Fruit fly (Drosophila melanogaster) whole organism, embryonic: Measurements from ENCODE around the gene CG13403.

Source experiments
- Atf6 ChIP-seq: fragments of 200-800 bp; sonication (Bioruptor generic); IDR thresholded peaks from 2 replicates; pipeline ENCODE4 v1.3.6; 2022; ENCODE audit warnings: missing biosample characterization, missing genetic modification characterization
- CG10274 ChIP-seq: fragments of 200-800 bp; sonication (Bioruptor generic); optimal IDR thresholded peaks from 3 replicates; lab custom pipeline; 2017; ENCODE audit warnings: missing biosample characterization, mild to moderate bottlenecking, missing genetic modification characterization
- CG10543 ChIP-seq: fragments of 200-800 bp; sonication (Bioruptor generic); optimal IDR thresholded peaks from 3 replicates; lab custom pipeline; 2017; ENCODE audit warnings: missing biosample characterization, mild to moderate bottlenecking, missing genetic modification characterization, moderate library complexity
- CG12219 ChIP-seq: fragments of 200-800 bp; sonication (Bioruptor generic); optimal IDR thresholded peaks from 3 replicates; lab custom pipeline; 2018; ENCODE audit warnings: missing biosample characterization, mild to moderate bottlenecking, missing genetic modification characterization
- CG12391 ChIP-seq: fragments of 200-800 bp; sonication (Bioruptor generic); optimal IDR thresholded peaks from 3 replicates; lab custom pipeline; 2018; ENCODE audit warnings: missing biosample characterization, mild to moderate bottlenecking, missing genetic modification characterization, moderate library complexity
- CG13296 ChIP-seq: fragments of 200-800 bp; sonication (Bioruptor generic); optimal IDR thresholded peaks from 3 replicates; lab custom pipeline; 2018; ENCODE audit warnings: missing biosample characterization, mild to moderate bottlenecking, missing genetic modification characterization
- CG15269 ChIP-seq: fragments of 200-800 bp; sonication (Bioruptor generic); optimal IDR thresholded peaks from 2 replicates; lab custom pipeline; 2018; ENCODE audit warnings: missing biosample characterization, mild to moderate bottlenecking, missing genetic modification characterization, moderate library complexity
- CG15514 ChIP-seq: fragments of 200-800 bp; sonication (Bioruptor generic); optimal IDR thresholded peaks from 3 replicates; lab custom pipeline; 2017; ENCODE audit warnings: missing biosample characterization, missing genetic modification characterization, mild to moderate bottlenecking, moderate library complexity, missing genetic modification reagents
- CG18476 ChIP-seq: fragments of 200-800 bp; sonication (Bioruptor generic); optimal IDR thresholded peaks from 2 replicates; lab custom pipeline; 2016; ENCODE audit warnings: missing biosample characterization, mild to moderate bottlenecking, missing genetic modification characterization
- CG2678 ChIP-seq: fragments of 200-800 bp; sonication (Bioruptor generic); optimal IDR thresholded peaks from 3 replicates; lab custom pipeline; 2019; ENCODE audit warnings: missing biosample characterization, mild to moderate bottlenecking, missing genetic modification characterization, moderate library complexity
- CG2889 ChIP-seq: fragments of 200-800 bp; sonication (Bioruptor generic); IDR thresholded peaks from 3 replicates; pipeline ENCODE4 v1.3.6; 2022; ENCODE audit warnings: missing biosample characterization, missing genetic modification characterization
- CG32532 ChIP-seq: fragments of 200-800 bp; sonication (Bioruptor generic); IDR thresholded peaks from 2 replicates; pipeline ENCODE4 v1.3.6; 2022; ENCODE audit warnings: missing biosample characterization, missing genetic modification characterization
- CG32772 ChIP-seq: fragments of 200-800 bp; sonication (Bioruptor generic); IDR thresholded peaks from 2 replicates; pipeline ENCODE4 v1.3.6; 2022; ENCODE audit warnings: missing biosample characterization, missing genetic modification characterization
- CG6175 ChIP-seq: fragments of 200-800 bp; sonication (Bioruptor generic); IDR thresholded peaks from 3 replicates; pipeline ENCODE4 v1.3.6; 2022; ENCODE audit warnings: missing biosample characterization, missing genetic modification characterization
- CG6813 ChIP-seq: fragments of 200-800 bp; sonication (Bioruptor generic); optimal IDR thresholded peaks from 2 replicates; lab custom pipeline; 2017; ENCODE audit warnings: missing biosample characterization, missing genetic modification characterization, mild to moderate bottlenecking, moderate library complexity, missing genetic modification reagents
- CG7357 ChIP-seq: fragments of 200-800 bp; sonication (Bioruptor generic); IDR thresholded peaks from 3 replicates; pipeline ENCODE4 v1.3.6; 2022; ENCODE audit warnings: missing biosample characterization, missing genetic modification characterization
- CG8924 ChIP-seq: fragments of 200-800 bp; optimal IDR thresholded peaks from 3 replicates; lab custom pipeline; 2019; ENCODE audit warnings: missing biosample characterization, mild to moderate bottlenecking, missing genetic modification characterization, moderate library complexity
- CoRest ChIP-seq: fragments of 200-800 bp; sonication (Bioruptor generic); optimal IDR thresholded peaks from 3 replicates; lab custom pipeline; 2018; ENCODE audit warnings: missing biosample characterization, mild to moderate bottlenecking, missing genetic modification characterization, moderate library complexity
- Dbx ChIP-seq: fragments of 200-800 bp; sonication (Bioruptor generic); IDR thresholded peaks from 3 replicates; pipeline ENCODE4 v1.3.6; 2022; ENCODE audit warnings: missing biosample characterization, missing genetic modification characterization
- Drgx ChIP-seq: fragments of 200-800 bp; sonication (Bioruptor generic); IDR thresholded peaks from 2 replicates; pipeline ENCODE4 v1.3.6; 2022; ENCODE audit warnings: missing biosample characterization, missing genetic modification characterization
- HHEX ChIP-seq: fragments of 200-800 bp; sonication (Bioruptor generic); optimal IDR thresholded peaks from 3 replicates; lab custom pipeline; 2017; ENCODE audit warnings: missing biosample characterization, mild to moderate bottlenecking, missing genetic modification characterization, missing genetic modification reagents
- Meics ChIP-seq: fragments of 200-800 bp; sonication (Bioruptor generic); optimal IDR thresholded peaks from 2 replicates; lab custom pipeline; 2017; ENCODE audit warnings: missing biosample characterization, mild to moderate bottlenecking, missing genetic modification characterization
- NfI ChIP-seq: fragments of 200-800 bp; sonication (Bioruptor generic); optimal IDR thresholded peaks from 3 replicates; lab custom pipeline; 2018; ENCODE audit warnings: missing biosample characterization, mild to moderate bottlenecking, missing genetic modification characterization, moderate library complexity
- Oli ChIP-seq: fragments of 200-800 bp; sonication (Bioruptor generic); optimal IDR thresholded peaks from 2 replicates; lab custom pipeline; 2018; ENCODE audit warnings: missing biosample characterization, mild to moderate bottlenecking, missing genetic modification characterization, moderate library complexity
- PHDP ChIP-seq: fragments of 200-800 bp; sonication (Bioruptor generic); optimal IDR thresholded peaks from 3 replicates; lab custom pipeline; 2018; ENCODE audit warnings: missing biosample characterization, mild to moderate bottlenecking, missing genetic modification characterization, moderate library complexity
- Ptx1 ChIP-seq: fragments of 200-800 bp; sonication (Bioruptor generic); IDR thresholded peaks from 2 replicates; pipeline ENCODE4 v1.3.6; 2022; ENCODE audit warnings: missing biosample characterization, missing genetic modification characterization
- Rfx ChIP-seq: fragments of 200-800 bp; sonication (Bioruptor generic); IDR thresholded peaks from 2 replicates; pipeline ENCODE4 v1.3.6; 2022; ENCODE audit warnings: missing biosample characterization, missing genetic modification characterization
- Trl ChIP-seq, 3 experiments: fragments of >200 bp in 2 of 3; fragments of 200-800 bp in 1 of 3; sonication (Bioruptor generic) in 1 of 3; optimal IDR thresholded peaks; 2 replicates in 1 of 3; 3 replicates in 2 of 3; lab custom pipeline; 2016 to 2017; ENCODE audit warnings: missing biosample characterization in 1 of 3, missing genetic modification characterization in 1 of 3
- abd-A ChIP-seq: fragments of 200-800 bp; sonication (Bioruptor generic); optimal IDR thresholded peaks from 3 replicates; lab custom pipeline; 2019; ENCODE audit warnings: missing biosample characterization, mild to moderate bottlenecking, missing genetic modification characterization, moderate library complexity
- al ChIP-seq: fragments of 200-800 bp; sonication (Bioruptor generic); IDR thresholded peaks from 2 replicates; pipeline ENCODE4 v1.3.6; 2022; ENCODE audit warnings: missing biosample characterization, missing genetic modification characterization
- bab2 ChIP-seq: fragments of 200-800 bp; sonication (Bioruptor generic); optimal IDR thresholded peaks from 2 replicates; lab custom pipeline; 2016; ENCODE audit warnings: missing biosample characterization, missing genetic modification characterization
- bcd ChIP-seq: fragments of 200-800 bp; sonication (Bioruptor generic); optimal IDR thresholded peaks from 2 replicates; lab custom pipeline; 2017; ENCODE audit warnings: missing biosample characterization, mild to moderate bottlenecking, missing genetic modification characterization
- cas ChIP-seq: fragments of 200-800 bp; sonication (Bioruptor generic); IDR thresholded peaks from 2 replicates; pipeline ENCODE4 v1.3.6; 2022; ENCODE audit warnings: missing biosample characterization, missing genetic modification characterization
- chif ChIP-seq, 2 experiments: fragments of 200-800 bp; sonication (Bioruptor generic); optimal IDR thresholded peaks; 3 replicates each; lab custom pipeline; 2016; ENCODE audit warnings: missing biosample characterization in 2 of 2, missing genetic modification characterization in 2 of 2
- chn ChIP-seq: fragments of 200-800 bp; sonication (Bioruptor generic); optimal IDR thresholded peaks from 2 replicates; lab custom pipeline; 2016; ENCODE audit warnings: missing biosample characterization, missing genetic modification characterization
- dan ChIP-seq: fragments of 200-800 bp; sonication (Bioruptor generic); IDR thresholded peaks from 2 replicates; pipeline ENCODE4 v1.3.6; 2022; ENCODE audit warnings: missing biosample characterization, missing genetic modification characterization
- fu2 ChIP-seq: fragments of 200-800 bp; sonication (Bioruptor generic); optimal IDR thresholded peaks from 2 replicates; lab custom pipeline; 2016; ENCODE audit warnings: missing biosample characterization, missing genetic modification characterization
- grau ChIP-seq: fragments of 200-800 bp; optimal IDR thresholded peaks from 3 replicates; lab custom pipeline; 2019; ENCODE audit warnings: missing biosample characterization, mild to moderate bottlenecking, missing genetic modification characterization, moderate library complexity
- her ChIP-seq: fragments of 200-800 bp; sonication (Bioruptor generic); optimal IDR thresholded peaks from 2 replicates; lab custom pipeline; 2016; ENCODE audit warnings: missing biosample characterization, missing genetic modification characterization
- hth ChIP-seq: fragments of >200 bp; optimal IDR thresholded peaks from 2 replicates; lab custom pipeline; 2017; ENCODE audit warnings: inconsistent platforms
- maf-S ChIP-seq: fragments of 200-800 bp; sonication (Bioruptor generic); optimal IDR thresholded peaks from 2 replicates; lab custom pipeline; 2016; ENCODE audit warnings: missing biosample characterization, missing genetic modification characterization
- nmo ChIP-seq: fragments of 200-800 bp; sonication (Bioruptor generic); optimal IDR thresholded peaks from 2 replicates; lab custom pipeline; 2018; ENCODE audit warnings: missing biosample characterization, mild to moderate bottlenecking, missing genetic modification characterization, moderate library complexity
- slou ChIP-seq: fragments of 200-800 bp; sonication (Bioruptor generic); optimal IDR thresholded peaks from 3 replicates; lab custom pipeline; 2016; ENCODE audit warnings: missing biosample characterization, missing genetic modification characterization
- so ChIP-seq: fragments of 200-800 bp; sonication (Bioruptor generic); IDR thresholded peaks from 3 replicates; pipeline ENCODE4 v1.3.6; 2022; ENCODE audit warnings: missing biosample characterization, missing genetic modification characterization
- sob ChIP-seq: fragments of 200-800 bp; sonication (Bioruptor generic); IDR thresholded peaks from 2 replicates; pipeline ENCODE4 v1.3.6; 2022; ENCODE audit warnings: missing biosample characterization, missing genetic modification characterization
- unpg ChIP-seq: fragments of 200-800 bp; sonication (Bioruptor generic); optimal IDR thresholded peaks from 3 replicates; lab custom pipeline; 2018; ENCODE audit warnings: missing biosample characterization, mild to moderate bottlenecking, missing genetic modification characterization, moderate library complexity
- vvl ChIP-seq: fragments of 200-800 bp; sonication (Bioruptor generic); IDR thresholded peaks from 2 replicates; pipeline ENCODE4 v1.3.6; 2022; ENCODE audit warnings: missing biosample characterization, missing genetic modification characterization
- wdn ChIP-seq: fragments of 200-800 bp; sonication (Bioruptor generic); IDR thresholded peaks from 2 replicates; pipeline ENCODE4 v1.3.6; 2022; ENCODE audit warnings: missing biosample characterization, missing genetic modification characterization
- zfh2 ChIP-seq: fragments of 200-800 bp; sonication (Bioruptor generic); optimal IDR thresholded peaks from 2 replicates; lab custom pipeline; 2016; ENCODE audit warnings: missing biosample characterization, missing genetic modification characterization

CG13403 gene

dm6 chrX:14169068-14169642, 22.7 kb downstream of the CG13403 start, which contains the start of gene CG12480 (continued):
- TF ChIP-seq Atf6 (GFP tag; lab: Robert Waterston, UW) = peak; percentile 79
- peak; percentile 46 for TF ChIP-seq HHEX
- TF ChIP-seq zfh2 (GFP tag; lab: Kevin White, UChicago) = peak; percentile 62
- TF ChIP-seq chif (GFP tag; optimal IDR thresholded peaks at IDR 0.05; lab: Kevin White, UChicago) = peak in 1 of 2 experiments; percentile 0
- peak; percentile 0 for TF ChIP-seq Oli (tag; lab: Kevin White, UChicago)
- peak; percentile 73 for TF ChIP-seq grau (tag; lab: Kevin White, UChicago)
- TF ChIP-seq bab2 (GFP tag; lab: Kevin White, UChicago) = peak; percentile 3
- TF ChIP-seq CG15514 (GFP tag; lab: Kevin White, UChicago) = peak; percentile 51
- 0 out of 2 replicates have a peak, but pooled peaks have one; percentile 15 for TF ChIP-seq Drgx (GFP tag; lab: Robert Waterston, UW)
- TF ChIP-seq hth (lab: Kevin White, UChicago) = no peak
- peak; percentile 28 for TF ChIP-seq abd-A (tag; lab: Kevin White, UChicago)
- peak; percentile 62 for TF ChIP-seq NfI (GFP tag; lab: Kevin White, UChicago)
- peak; percentile 3 for TF ChIP-seq CG12219
- TF ChIP-seq bcd (GFP tag; lab: Kevin White, UChicago) = peak; percentile 31
- no peak for TF ChIP-seq maf-S (GFP tag; lab: Kevin White, UChicago)
- peak; percentile 26 for TF ChIP-seq CG12391 (tag; lab: Kevin White, UChicago)
- 0 out of 2 replicates have a peak, but pooled peaks have one; percentile 23 for TF ChIP-seq Ptx1 (GFP tag; lab: Robert Waterston, UW)
- TF ChIP-seq unpg (GFP tag; lab: Kevin White, UChicago) = peak; percentile 61
- TF ChIP-seq CG7357 (GFP tag; lab: Robert Waterston, UW) = no peak
- peak; percentile 16 for TF ChIP-seq CG6813 (GFP tag; lab: Kevin White, UChicago)
- no peak for TF ChIP-seq her (GFP tag; lab: Kevin White, UChicago)
- TF ChIP-seq cas = peak; percentile 54; the same call in 1 of the 2 replicates
- peak; percentile 90 for TF ChIP-seq Rfx (GFP tag; lab: Robert Waterston, UW)
- peak; percentile 6 for TF ChIP-seq nmo (GFP tag; lab: Kevin White, UChicago)
- no peak for TF ChIP-seq dan (GFP tag; lab: Robert Waterston, UW)
- peak; percentile 37 for TF ChIP-seq CG18476 (GFP tag; lab: Kevin White, UChicago)
- TF ChIP-seq CG32772 (GFP tag; lab: Robert Waterston, UW) = peak; percentile 13; the same call in 1 of the 2 replicates
- TF ChIP-seq CG8924 (tag; lab: Kevin White, UChicago) = peak; percentile 40
- peak; percentile 90 for TF ChIP-seq CG32532 (GFP tag; lab: Robert Waterston, UW)
- peak; percentile 26 for TF ChIP-seq CG10274 (GFP tag; lab: Kevin White, UChicago)
- TF ChIP-seq CoRest (tag; lab: Kevin White, UChicago) = peak; percentile 36
- TF ChIP-seq chn (GFP tag; lab: Kevin White, UChicago) = no peak
- TF ChIP-seq CG10543 (GFP tag; lab: Kevin White, UChicago) = peak; percentile 6
- TF ChIP-seq so (GFP tag; lab: Robert Waterston, UW) = peak; percentile 52; the same call in 1 of the 3 replicates
- TF ChIP-seq al = peak; percentile 82
- TF ChIP-seq CG13296 = peak; percentile 51
- TF ChIP-seq Trl (optimal IDR thresholded peaks at IDR 0.05; lab: Kevin White, UChicago) = no peak
- TF ChIP-seq Trl (GFP tag; optimal IDR thresholded peaks at IDR 0.05; lab: Kevin White, UChicago) = peak; percentile 4
- peak; percentile 74 for TF ChIP-seq CG2678 (tag; lab: Kevin White, UChicago)
- peak; percentile 53; the same call in 1 of the 2 replicates for TF ChIP-seq sob (GFP tag; lab: Robert Waterston, UW)
- TF ChIP-seq Meics = peak; percentile 73
- TF ChIP-seq CG6175 (GFP tag; lab: Robert Waterston, UW) = peak; percentile 37; the same call in 1 of the 3 replicates
- TF ChIP-seq vvl = 0 out of 2 replicates have a peak, but pooled peaks have one; percentile 37
- TF ChIP-seq fu2 (GFP tag; lab: Kevin White, UChicago) = peak; percentile 42
- peak; percentile 56 for TF ChIP-seq CG15269
- TF ChIP-seq wdn (GFP tag; lab: Robert Waterston, UW) = 0 out of 2 replicates have a peak, but pooled peaks have one; percentile 28
- TF ChIP-seq PHDP (tag; lab: Kevin White, UChicago) = peak; percentile 55
- TF ChIP-seq slou (GFP tag; lab: Kevin White, UChicago) = peak; percentile 33
- no peak for TF ChIP-seq CG2889 (GFP tag; lab: Robert Waterston, UW)
- TF ChIP-seq Dbx (GFP tag; lab: Robert Waterston, UW) = peak; percentile 68; the same call in 1 of the 3 replicates
